Worm (Caenorhabditis elegans) whole organism, L4 larva: ENCODE measurements around the gene T28D9.16.
A peak's percentile ranks its signal among the peaks of the same experiment; 100 is the strongest.

Source experiments
- F37D6.2 ChIP-seq: sonication (generic microtip); optimal IDR thresholded peaks from 2 replicates; lab custom pipeline; 2016; ENCODE audit warnings: mild to moderate bottlenecking, missing genetic modification characterization, missing compliant biosample characterization
- R02D3.7 ChIP-seq: fragments of 150-350 bp; sonication (generic microtip); optimal IDR thresholded peaks from 3 replicates; lab custom pipeline; 2014; ENCODE audit warnings: missing biosample characterization, missing genetic modification characterization
- Y48G9A.11 ChIP-seq: fragments of 200-800 bp; sonication (Bioruptor generic); IDR thresholded peaks from 2 replicates; pipeline ENCODE4 v1.3.6; 2022; ENCODE audit warnings: missing genetic modification reagents, missing genetic modification characterization, missing compliant biosample characterization
- Y5F2A.4 ChIP-seq: fragments of 200-800 bp; sonication (Bioruptor generic); optimal IDR thresholded peaks from 2 replicates; lab custom pipeline; 2018; ENCODE audit warnings: mild to moderate bottlenecking, missing genetic modification characterization, missing compliant biosample characterization
- ZK337.2 ChIP-seq: fragments of 200-800 bp; sonication (Bioruptor generic); IDR thresholded peaks from 2 replicates; pipeline ENCODE4 v1.3.6; 2022; ENCODE audit warnings: missing genetic modification reagents, missing genetic modification characterization, missing compliant biosample characterization
- ZK546.5 ChIP-seq, 2 experiments: sonication (generic microtip); optimal IDR thresholded peaks; 2 replicates each; lab custom pipeline; 2017; ENCODE audit warnings: missing biosample characterization in 2 of 2, missing genetic modification characterization in 2 of 2
- aly-2 ChIP-seq: sonication (generic microtip); optimal IDR thresholded peaks from 2 replicates; lab custom pipeline; 2018; ENCODE audit warnings: missing biosample characterization, missing genetic modification characterization
- ama-1 ChIP-seq: fragments of 150-350 bp; optimal IDR thresholded peaks from 2 replicates; lab custom pipeline; 2014; ENCODE audit warnings: inconsistent platforms, mixed read lengths
- ceh-32 ChIP-seq: sonication (generic microtip); optimal IDR thresholded peaks from 2 replicates; lab custom pipeline; 2016; ENCODE audit warnings: mild to moderate bottlenecking, missing genetic modification characterization, missing compliant biosample characterization; ENCODE audit not compliant: poor library complexity
- ceh-44 ChIP-seq: fragments of 200-800 bp; sonication (Bioruptor generic); IDR thresholded peaks from 2 replicates; pipeline ENCODE4 v1.3.6; 2022; ENCODE audit warnings: missing genetic modification reagents, missing genetic modification characterization, missing compliant biosample characterization
- ces-1 ChIP-seq: fragments of 150-350 bp; sonication (generic microtip); optimal IDR thresholded peaks from 4 replicates; lab custom pipeline; 2014; ENCODE audit warnings: missing biosample characterization, missing genetic modification reagents, missing genetic modification characterization
- cey-2 ChIP-seq: sonication (generic microtip); optimal IDR thresholded peaks from 3 replicates; lab custom pipeline; 2017; ENCODE audit warnings: missing genetic modification characterization, mild to moderate bottlenecking, missing compliant biosample characterization, antibody characterized with exemption, borderline replicate concordance; ENCODE audit not compliant: insufficient read depth
- ctbp-1 ChIP-seq: fragments of 200-800 bp; sonication (Bioruptor generic); IDR thresholded peaks from 2 replicates; pipeline ENCODE4 v1.3.6; 2022; ENCODE audit warnings: missing genetic modification reagents, missing genetic modification characterization, missing compliant biosample characterization
- daf-8 ChIP-seq: fragments of 200-800 bp; sonication (Bioruptor generic); IDR thresholded peaks from 2 replicates; pipeline ENCODE4 v1.3.6; 2022; ENCODE audit warnings: missing genetic modification characterization, missing compliant biosample characterization
- dmd-8 ChIP-seq: fragments of 200-800 bp; sonication (Bioruptor generic); IDR thresholded peaks from 2 replicates; pipeline ENCODE4 v1.3.6; 2022; ENCODE audit warnings: missing genetic modification characterization, missing compliant biosample characterization
- duxl-1 ChIP-seq: sonication (generic microtip); optimal IDR thresholded peaks from 2 replicates; lab custom pipeline; 2016; ENCODE audit warnings: mild to moderate bottlenecking, missing genetic modification characterization, moderate library complexity, missing compliant biosample characterization; ENCODE audit not compliant: poor library complexity
- fkh-10 ChIP-seq: fragments of 150-350 bp; optimal IDR thresholded peaks from 2 replicates; lab custom pipeline; 2014; ENCODE audit warnings: missing biosample characterization, missing genetic modification reagents, missing genetic modification characterization
- fos-1 ChIP-seq: fragments of 150-350 bp; optimal IDR thresholded peaks from 2 replicates; lab custom pipeline; 2014; ENCODE audit warnings: missing biosample characterization, missing genetic modification characterization
- hlh-11 ChIP-seq: fragments of 200-800 bp; sonication (Bioruptor generic); optimal IDR thresholded peaks from 2 replicates; lab custom pipeline; 2018; ENCODE audit warnings: mild to moderate bottlenecking, missing genetic modification characterization, missing compliant biosample characterization
- jun-1 ChIP-seq: fragments of 150-350 bp; optimal IDR thresholded peaks from 2 replicates; lab custom pipeline; 2014; ENCODE audit warnings: missing biosample characterization, missing genetic modification reagents, missing genetic modification characterization
- lin-1 ChIP-seq: fragments of 200-800 bp; sonication (Bioruptor generic); IDR thresholded peaks from 2 replicates; pipeline ENCODE4 v1.3.6; 2022; ENCODE audit warnings: missing genetic modification reagents, missing genetic modification characterization, missing compliant biosample characterization
- lin-29 ChIP-seq: fragments of 200-800 bp; sonication (Bioruptor generic); IDR thresholded peaks from 2 replicates; pipeline ENCODE4 v1.3.6; 2022; ENCODE audit warnings: missing genetic modification reagents, missing genetic modification characterization, missing compliant biosample characterization
- lin-39 ChIP-seq: fragments of 150-350 bp; optimal IDR thresholded peaks from 2 replicates; lab custom pipeline; 2014; ENCODE audit warnings: missing biosample characterization, missing genetic modification reagents, missing genetic modification characterization
- madf-5 ChIP-seq, 2 experiments: fragments of 200-800 bp; sonication (Bioruptor generic); IDR thresholded peaks; 2 replicates each; pipeline ENCODE4 v1.3.6; 2022; ENCODE audit warnings: missing compliant biosample characterization in 2 of 2, missing genetic modification characterization in 2 of 2
- mdl-1 ChIP-seq, 2 experiments: fragments of 150-350 bp in 1 of 2; sonication (generic microtip) in 1 of 2; optimal IDR thresholded peaks; 2 replicates each; lab custom pipeline; 2014 to 2017; ENCODE audit warnings: missing biosample characterization in 2 of 2, missing genetic modification characterization in 2 of 2
- mes-2 ChIP-seq: sonication (generic microtip); optimal IDR thresholded peaks from 2 replicates; lab custom pipeline; 2016; ENCODE audit warnings: missing genotype, mild to moderate bottlenecking, missing genetic modification characterization, missing compliant biosample characterization; ENCODE audit not compliant: poor library complexity, severe bottlenecking
- mxl-2 ChIP-seq: fragments of 200-800 bp; sonication (Bioruptor generic); conservative IDR thresholded peaks from 2 replicates; pipeline ENCODE4 v1.3.6; 2022; ENCODE audit warnings: missing genetic modification reagents, missing genetic modification characterization, missing compliant biosample characterization
- mxl-3 ChIP-seq: fragments of 200-800 bp; sonication (Bioruptor generic); optimal IDR thresholded peaks from 2 replicates; lab custom pipeline; 2018; ENCODE audit warnings: mild to moderate bottlenecking, missing genetic modification characterization, missing compliant biosample characterization
- nhr-10 ChIP-seq: fragments of 150-350 bp; optimal IDR thresholded peaks from 2 replicates; lab custom pipeline; 2014; ENCODE audit warnings: missing biosample characterization, missing genetic modification characterization
- nhr-102 ChIP-seq: sonication (generic microtip); optimal IDR thresholded peaks from 2 replicates; lab custom pipeline; 2016; ENCODE audit warnings: mild to moderate bottlenecking, missing genetic modification characterization, moderate library complexity, missing compliant biosample characterization
- nhr-111 ChIP-seq: fragments of 200-800 bp; sonication (Bioruptor generic); optimal IDR thresholded peaks from 2 replicates; lab custom pipeline; 2018; ENCODE audit warnings: mild to moderate bottlenecking, missing genetic modification characterization, missing compliant biosample characterization
- nhr-25 ChIP-seq: sonication (generic microtip); optimal IDR thresholded peaks from 2 replicates; lab custom pipeline; 2017; ENCODE audit warnings: missing genetic modification characterization, mild to moderate bottlenecking, missing compliant biosample characterization, antibody characterized with exemption, moderate library complexity, borderline replicate concordance; ENCODE audit not compliant: insufficient read depth
- nhr-28 ChIP-seq: fragments of 150-350 bp; optimal IDR thresholded peaks from 2 replicates; lab custom pipeline; 2014; ENCODE audit warnings: missing biosample characterization, missing genetic modification characterization
- nhr-6 ChIP-seq: fragments of 150-350 bp; optimal IDR thresholded peaks from 2 replicates; lab custom pipeline; 2014; ENCODE audit warnings: missing biosample characterization, missing genetic modification characterization
- nhr-77 ChIP-seq: fragments of 150-350 bp; optimal IDR thresholded peaks from 2 replicates; lab custom pipeline; 2014; ENCODE audit warnings: missing biosample characterization, missing genetic modification characterization
- pha-4 ChIP-seq, 2 experiments: fragments of 150-350 bp in 1 of 2; fragments of 200-800 bp in 1 of 2; sonication (Bioruptor generic) in 1 of 2; IDR thresholded peaks in 1 of 2; optimal IDR thresholded peaks in 1 of 2; 2 replicates each; pipeline versions ENCODE4 v1.3.6 to Lab custom; 2014 to 2022; ENCODE audit warnings: missing genetic modification characterization in 2 of 2, missing genetic modification reagents in 2 of 2, missing biosample characterization in 1 of 2, missing compliant biosample characterization in 1 of 2
- sdz-12 ChIP-seq: fragments of 200-800 bp; sonication (Bioruptor generic); optimal IDR thresholded peaks from 2 replicates; lab custom pipeline; 2018; ENCODE audit warnings: mild to moderate bottlenecking, missing genetic modification characterization, missing compliant biosample characterization
- set-16 ChIP-seq: fragments of 200-800 bp; sonication (Bioruptor generic); IDR thresholded peaks from 2 replicates; pipeline ENCODE4 v1.3.6; 2022; ENCODE audit warnings: missing genetic modification reagents, missing genetic modification characterization, missing compliant biosample characterization
- snpc-4 ChIP-seq: fragments of 150-350 bp; optimal IDR thresholded peaks from 2 replicates; lab custom pipeline; 2014; ENCODE audit warnings: missing biosample characterization, missing genetic modification characterization
- spr-3 ChIP-seq: fragments of 200-800 bp; sonication (Bioruptor generic); optimal IDR thresholded peaks from 2 replicates; lab custom pipeline; 2018; ENCODE audit warnings: mild to moderate bottlenecking, missing genetic modification characterization, missing compliant biosample characterization
- unc-130 ChIP-seq: sonication (generic microtip); optimal IDR thresholded peaks from 2 replicates; lab custom pipeline; 2016; ENCODE audit warnings: missing genetic modification reagents, missing genetic modification characterization, missing compliant biosample characterization
- unc-62 ChIP-seq, 3 experiments: fragments of 150-350 bp in 1 of 3; sonication (generic microtip); optimal IDR thresholded peaks in 2 of 3; peaks in 1 of 3; 1 replicate in 1 of 3; 2 replicates in 2 of 3; lab custom pipeline; 2014 to 2017; ENCODE audit warnings: missing biosample characterization in 3 of 3, missing genetic modification characterization in 3 of 3, missing genetic modification reagents in 3 of 3, missing genotype in 1 of 3
- vab-7 ChIP-seq: fragments of 200-800 bp; sonication (Bioruptor generic); IDR thresholded peaks from 2 replicates; pipeline ENCODE4 v1.3.6; 2022; ENCODE audit warnings: missing genetic modification reagents, missing genetic modification characterization, missing compliant biosample characterization
- zag-1 ChIP-seq: fragments of 150-350 bp; optimal IDR thresholded peaks from 2 replicates; lab custom pipeline; 2014; ENCODE audit warnings: missing biosample characterization, missing genetic modification characterization
- zfp-2 ChIP-seq: sonication (generic microtip); optimal IDR thresholded peaks from 2 replicates; lab custom pipeline; 2016; ENCODE audit warnings: mild to moderate bottlenecking, missing genetic modification characterization, missing compliant biosample characterization
- zfp-3 ChIP-seq: fragments of 200-800 bp; sonication (Bioruptor generic); conservative IDR thresholded peaks from 2 replicates; pipeline ENCODE4 v1.3.6; 2022; ENCODE audit warnings: missing genetic modification reagents, missing genetic modification characterization, missing compliant biosample characterization
- zip-11 ChIP-seq: fragments of 200-800 bp; sonication (Bioruptor generic); IDR thresholded peaks from 2 replicates; pipeline ENCODE4 v1.3.6; 2022; ENCODE audit warnings: missing genetic modification characterization, missing compliant biosample characterization
- ztf-11 ChIP-seq: fragments of 150-350 bp; optimal IDR thresholded peaks from 2 replicates; lab custom pipeline; 2014; ENCODE audit warnings: missing biosample characterization, missing genetic modification characterization

T28D9.16 gene

DNA sequence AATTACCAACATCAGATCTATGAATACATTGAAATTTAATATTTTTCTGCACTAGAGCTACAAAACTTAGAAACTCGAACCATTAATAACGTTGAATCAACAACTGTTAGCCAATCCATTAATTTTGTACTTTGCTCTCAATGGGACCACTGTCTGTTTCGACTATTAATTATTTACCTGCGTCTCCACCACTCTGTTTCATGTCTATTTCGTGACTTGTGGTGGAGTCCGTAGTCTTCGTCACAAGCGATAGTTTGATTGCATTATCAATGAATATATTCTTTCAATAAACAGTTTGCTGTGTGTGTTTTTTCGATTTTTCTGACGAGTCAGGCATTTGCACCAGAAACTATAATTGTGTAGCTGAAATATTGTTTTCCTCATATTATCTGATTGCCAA, 10.9 kb downstream of the T28D9.16 start (continued):
- TF ChIP-seq nhr-10 (tag; lab: Kevin White, UChicago) (no peak), zfp-3 (GFP tag; lab: Robert Waterston, UW) (no peak), mxl-3 (no peak), vab-7 (no peak), lin-39 (tag; lab: Kevin White, UChicago) (no peak), hlh-11 (peak; percentile 61), F37D6.2 (tag; lab: Kevin White, UChicago) (no peak), duxl-1 (no peak), unc-62 (GFP tag; optimal IDR thresholded peaks at IDR 0.05 in 1 of 2; lab: Kevin White, UChicago) (no peak), unc-62 (tag; optimal IDR thresholded peaks at IDR 0.05; lab: Kevin White, UChicago) (no peak), fkh-10 (GFP tag; lab: Kevin White, UChicago) (no peak), Y48G9A.11 (GFP tag; lab: Robert Waterston, UW) (no peak), zfp-2 (tag; lab: Kevin White, UChicago) (no peak), zag-1 (tag; lab: Kevin White, UChicago) (no peak), lin-1 (no peak)
- TF ChIP-seq, all 104 proteins: peak for 8

- TF ChIP-seq Y5F2A.4 (GFP tag; lab: Kevin White, UChicago) (no peak), ZK337.2 (no peak), set-16 (GFP tag; lab: Robert Waterston, UW) (no peak), nhr-102 (tag; lab: Kevin White, UChicago) (no peak), mes-2 (tag; lab: Kevin White, UChicago) (peak; percentile 82), ctbp-1 (GFP tag; lab: Robert Waterston, UW) (no peak), daf-8 (GFP tag; lab: Robert Waterston, UW) (no peak), snpc-4 (no peak), mdl-1 (tag; optimal IDR thresholded peaks at IDR 0.05; lab: Kevin White, UChicago) (no peak), ceh-44 (GFP tag; lab: Robert Waterston, UW) (no peak), cey-2 (tag; lab: Kevin White, UChicago) (no peak), nhr-10 (tag; lab: Kevin White, UChicago) (no peak), spr-3 (GFP tag; lab: Kevin White, UChicago) (no peak), dmd-8 (GFP tag; lab: Robert Waterston, UW) (no peak), madf-5 (GFP tag; IDR thresholded peaks at IDR 0.05; lab: Robert Waterston, UW) (no peak), unc-62 (GFP tag; optimal IDR thresholded peaks at IDR 0.05 in 1 of 2; lab: Kevin White, UChicago) (no peak), unc-62 (tag; optimal IDR thresholded peaks at IDR 0.05; lab: Kevin White, UChicago) (no peak), vab-7 (no peak), R02D3.7 (tag; lab: Kevin White, UChicago) (no peak), ama-1 (peak; percentile 4), ZK546.5 (tag; optimal IDR thresholded peaks at IDR 0.05; lab: Kevin White, UChicago) (no peak), ztf-11 (tag; lab: Kevin White, UChicago) (no peak), aly-2 (tag; lab: Kevin White, UChicago) (no peak), nhr-111 (GFP tag; lab: Kevin White, UChicago) (no peak), zip-11 (GFP tag; lab: Robert Waterston, UW) (no peak), nhr-28 (tag; lab: Kevin White, UChicago) (peak; percentile 58), jun-1 (tag; lab: Kevin White, UChicago) (no peak), mxl-2 (GFP tag; lab: Robert Waterston, UW) (no peak), nhr-77 (tag; lab: Kevin White, UChicago) (peak; percentile 77), unc-130 (peak; percentile 23), fos-1 (tag; lab: Kevin White, UChicago) (no peak), nhr-25 (tag; lab: Kevin White, UChicago) (peak; percentile 61), sdz-12 (GFP tag; lab: Kevin White, UChicago) (no peak), fkh-10 (GFP tag; lab: Kevin White, UChicago) (peak; percentile 7), ceh-32 (no peak), ces-1 (GFP tag; lab: Kevin White, UChicago) (no peak), pha-4 (GFP tag; IDR thresholded peaks at IDR 0.05; lab: Robert Waterston, UW) (no peak), pha-4 (tag; optimal IDR thresholded peaks at IDR 0.05; lab: Kevin White, UChicago) (peak; percentile 91), lin-29 (GFP tag; lab: Robert Waterston, UW) (no peak), nhr-6 (tag; lab: Kevin White, UChicago) (peak; percentile 83)
Measured at ce11 chrII:6489711-6490184, 14.3 kb downstream of the T28D9.16 start, which contains the start of the genes snr-3 and rsp-5. TSS of gene snr-3 (minus strand) at chrII:6489761. TSS of gene rsp-5 (plus strand) at chrII:6490165.
